Worm (Caenorhabditis elegans) whole organism, L4 larva: ENCODE data around the gene F21H12.3.
A peak's percentile ranks its signal among the peaks of the same experiment; 100 is the strongest.

ENCODE experiments used
- F44E2.7 ChIP-seq: fragments of 200-800 bp; sonication (Bioruptor generic); IDR thresholded peaks from 2 replicates; pipeline ENCODE4 v2.1.2; 2022; ENCODE audit warnings: missing genetic modification characterization, missing compliant biosample characterization
- F49E8.2 ChIP-seq: sonication (generic microtip); optimal IDR thresholded peaks from 2 replicates; lab custom pipeline; 2016; ENCODE audit warnings: missing compliant biosample characterization, mild to moderate bottlenecking, missing genetic modification characterization, borderline replicate concordance
- T20F7.1 ChIP-seq: fragments of 200-800 bp; sonication (Bioruptor generic); optimal IDR thresholded peaks from 2 replicates; lab custom pipeline; 2018; ENCODE audit warnings: mild to moderate bottlenecking, missing genetic modification characterization, missing compliant biosample characterization
- T26A8.4 ChIP-seq: fragments of 200-800 bp; sonication (Bioruptor generic); IDR thresholded peaks from 2 replicates; pipeline ENCODE4 v1.3.6; 2022; ENCODE audit warnings: missing genetic modification characterization, missing compliant biosample characterization
- Y105C5A.15 ChIP-seq: fragments of 200-800 bp; sonication (Bioruptor generic); IDR thresholded peaks from 2 replicates; pipeline ENCODE4 v1.3.6; 2022; ENCODE audit warnings: missing genetic modification characterization, missing compliant biosample characterization
- Y48G9A.11 ChIP-seq: fragments of 200-800 bp; sonication (Bioruptor generic); IDR thresholded peaks from 2 replicates; pipeline ENCODE4 v1.3.6; 2022; ENCODE audit warnings: missing genetic modification reagents, missing genetic modification characterization, missing compliant biosample characterization
- ZK546.5 ChIP-seq, 2 experiments: sonication (generic microtip); optimal IDR thresholded peaks; 2 replicates each; lab custom pipeline; 2017; ENCODE audit warnings: missing biosample characterization in 2 of 2, missing genetic modification characterization in 2 of 2
- aha-1 ChIP-seq: fragments of 150-350 bp; peaks from one replicate; lab custom pipeline; 2014; ENCODE audit warnings: missing biosample characterization, missing genetic modification characterization
- ceh-28 ChIP-seq: fragments of 150-350 bp; optimal IDR thresholded peaks from 2 replicates; lab custom pipeline; 2014; ENCODE audit warnings: missing biosample characterization, missing genetic modification reagents, missing genetic modification characterization
- ceh-32 ChIP-seq: sonication (generic microtip); optimal IDR thresholded peaks from 2 replicates; lab custom pipeline; 2016; ENCODE audit warnings: mild to moderate bottlenecking, missing genetic modification characterization, missing compliant biosample characterization; ENCODE audit not compliant: poor library complexity
- ceh-62 ChIP-seq: sonication (generic microtip); optimal IDR thresholded peaks from 2 replicates; lab custom pipeline; 2017; ENCODE audit warnings: missing biosample characterization, missing genetic modification characterization
- ceh-82 ChIP-seq: sonication (generic microtip); optimal IDR thresholded peaks from 2 replicates; lab custom pipeline; 2017; ENCODE audit warnings: missing biosample characterization, missing genetic modification characterization
- ctbp-1 ChIP-seq: fragments of 200-800 bp; sonication (Bioruptor generic); IDR thresholded peaks from 2 replicates; pipeline ENCODE4 v1.3.6; 2022; ENCODE audit warnings: missing genetic modification reagents, missing genetic modification characterization, missing compliant biosample characterization
- daf-12 ChIP-seq: fragments of 150-350 bp; optimal IDR thresholded peaks from 2 replicates; lab custom pipeline; 2014; ENCODE audit warnings: missing biosample characterization, missing genetic modification reagents, missing genetic modification characterization
- daf-16 ChIP-seq, 3 experiments: sonication (generic microtip); optimal IDR thresholded peaks; 2 replicates each; lab custom pipeline; 2016 to 2017; ENCODE audit warnings: missing genetic modification characterization in 3 of 3, missing genetic modification reagents in 3 of 3, mild to moderate bottlenecking in 2 of 3, missing compliant biosample characterization in 2 of 3, missing biosample characterization in 1 of 3, moderate library complexity in 1 of 3
- egl-43 ChIP-seq: fragments of 200-800 bp; sonication (Bioruptor generic); IDR thresholded peaks from 2 replicates; pipeline ENCODE4 v1.3.6; 2022; ENCODE audit warnings: missing genetic modification reagents, missing genetic modification characterization, missing compliant biosample characterization
- fkh-10 ChIP-seq: fragments of 150-350 bp; optimal IDR thresholded peaks from 2 replicates; lab custom pipeline; 2014; ENCODE audit warnings: missing biosample characterization, missing genetic modification reagents, missing genetic modification characterization
- fos-1 ChIP-seq: fragments of 150-350 bp; optimal IDR thresholded peaks from 2 replicates; lab custom pipeline; 2014; ENCODE audit warnings: missing biosample characterization, missing genetic modification characterization
- hif-1 ChIP-seq, 2 experiments: sonication (generic microtip); optimal IDR thresholded peaks; 2 replicates each; lab custom pipeline; 2016 to 2017; ENCODE audit warnings: missing compliant biosample characterization in 2 of 2, missing genetic modification characterization in 2 of 2, missing genetic modification reagents in 2 of 2, missing genotype in 2 of 2, mild to moderate bottlenecking in 1 of 2
- hlh-11 ChIP-seq: fragments of 200-800 bp; sonication (Bioruptor generic); optimal IDR thresholded peaks from 2 replicates; lab custom pipeline; 2018; ENCODE audit warnings: mild to moderate bottlenecking, missing genetic modification characterization, missing compliant biosample characterization
- hlh-30 ChIP-seq: sonication (generic microtip); optimal IDR thresholded peaks from 2 replicates; lab custom pipeline; 2017; ENCODE audit warnings: antibody characterized with exemption, mild to moderate bottlenecking, missing genetic modification characterization, missing compliant biosample characterization; ENCODE audit not compliant: insufficient read depth
- lin-1 ChIP-seq: fragments of 200-800 bp; sonication (Bioruptor generic); IDR thresholded peaks from 2 replicates; pipeline ENCODE4 v1.3.6; 2022; ENCODE audit warnings: missing genetic modification reagents, missing genetic modification characterization, missing compliant biosample characterization
- lin-38 ChIP-seq: fragments of 200-800 bp; sonication (Bioruptor generic); IDR thresholded peaks from 2 replicates; pipeline ENCODE4 v1.3.6; 2022; ENCODE audit warnings: missing genetic modification reagents, missing genetic modification characterization, missing compliant biosample characterization
- madf-5 ChIP-seq, 2 experiments: fragments of 200-800 bp; sonication (Bioruptor generic); IDR thresholded peaks; 2 replicates each; pipeline ENCODE4 v1.3.6; 2022; ENCODE audit warnings: missing compliant biosample characterization in 2 of 2, missing genetic modification characterization in 2 of 2
- madf-9 ChIP-seq: fragments of 200-800 bp; sonication (Bioruptor generic); conservative IDR thresholded peaks from 2 replicates; pipeline ENCODE4 v1.3.6; 2022; ENCODE audit warnings: missing genetic modification reagents, missing genetic modification characterization, missing compliant biosample characterization
- mep-1 ChIP-seq: fragments of 150-350 bp; sonication (generic microtip); optimal IDR thresholded peaks from 3 replicates; lab custom pipeline; 2014; ENCODE audit warnings: missing biosample characterization, missing genetic modification characterization
- mes-2 ChIP-seq: sonication (generic microtip); optimal IDR thresholded peaks from 2 replicates; lab custom pipeline; 2016; ENCODE audit warnings: missing genotype, mild to moderate bottlenecking, missing genetic modification characterization, missing compliant biosample characterization; ENCODE audit not compliant: poor library complexity, severe bottlenecking
- nhr-102 ChIP-seq: sonication (generic microtip); optimal IDR thresholded peaks from 2 replicates; lab custom pipeline; 2016; ENCODE audit warnings: mild to moderate bottlenecking, missing genetic modification characterization, moderate library complexity, missing compliant biosample characterization
- nhr-11 ChIP-seq: fragments of 150-350 bp; optimal IDR thresholded peaks from 2 replicates; lab custom pipeline; 2014; ENCODE audit warnings: missing biosample characterization, missing genetic modification characterization
- nhr-237 ChIP-seq: sonication (generic microtip); optimal IDR thresholded peaks from 2 replicates; lab custom pipeline; 2017; ENCODE audit warnings: missing biosample characterization, missing genetic modification characterization
- nhr-42 ChIP-seq: fragments of 200-800 bp; sonication (Bioruptor generic); IDR thresholded peaks from 2 replicates; pipeline ENCODE4 v1.3.6; 2022; ENCODE audit warnings: missing genetic modification characterization, missing compliant biosample characterization
- nhr-48 ChIP-seq: sonication (generic microtip); optimal IDR thresholded peaks from 2 replicates; lab custom pipeline; 2016; ENCODE audit warnings: mild to moderate bottlenecking, missing genetic modification characterization, missing compliant biosample characterization
- nhr-6 ChIP-seq: fragments of 150-350 bp; optimal IDR thresholded peaks from 2 replicates; lab custom pipeline; 2014; ENCODE audit warnings: missing biosample characterization, missing genetic modification characterization
- php-3 ChIP-seq: fragments of 200-800 bp; sonication (Bioruptor generic); IDR thresholded peaks from 2 replicates; pipeline ENCODE4 v1.3.6; 2022; ENCODE audit warnings: missing genetic modification reagents, missing genetic modification characterization, missing compliant biosample characterization
- saeg-2 ChIP-seq: fragments of 200-800 bp; sonication (Bioruptor generic); IDR thresholded peaks from 2 replicates; pipeline ENCODE4 v1.3.6; 2022; ENCODE audit warnings: missing genetic modification reagents, missing genetic modification characterization, missing compliant biosample characterization
- sdz-12 ChIP-seq: fragments of 200-800 bp; sonication (Bioruptor generic); optimal IDR thresholded peaks from 2 replicates; lab custom pipeline; 2018; ENCODE audit warnings: mild to moderate bottlenecking, missing genetic modification characterization, missing compliant biosample characterization
- snpc-4 ChIP-seq: fragments of 150-350 bp; optimal IDR thresholded peaks from 2 replicates; lab custom pipeline; 2014; ENCODE audit warnings: missing biosample characterization, missing genetic modification characterization
- spr-3 ChIP-seq: fragments of 200-800 bp; sonication (Bioruptor generic); optimal IDR thresholded peaks from 2 replicates; lab custom pipeline; 2018; ENCODE audit warnings: mild to moderate bottlenecking, missing genetic modification characterization, missing compliant biosample characterization
- unc-130 ChIP-seq: sonication (generic microtip); optimal IDR thresholded peaks from 2 replicates; lab custom pipeline; 2016; ENCODE audit warnings: missing genetic modification reagents, missing genetic modification characterization, missing compliant biosample characterization
- unc-39 ChIP-seq: sonication (generic microtip); optimal IDR thresholded peaks from 2 replicates; lab custom pipeline; 2017; ENCODE audit warnings: missing biosample characterization, missing genetic modification characterization
- vab-7 ChIP-seq: fragments of 200-800 bp; sonication (Bioruptor generic); IDR thresholded peaks from 2 replicates; pipeline ENCODE4 v1.3.6; 2022; ENCODE audit warnings: missing genetic modification reagents, missing genetic modification characterization, missing compliant biosample characterization
- zip-2 ChIP-seq: fragments of 150-350 bp; optimal IDR thresholded peaks from 2 replicates; lab custom pipeline; 2014; ENCODE audit warnings: missing biosample characterization, missing genetic modification characterization
- ztf-7 ChIP-seq: fragments of 150-350 bp; optimal IDR thresholded peaks from 2 replicates; lab custom pipeline; 2014; ENCODE audit warnings: missing biosample characterization, missing genetic modification characterization

Gene F21H12.3

DNA sequence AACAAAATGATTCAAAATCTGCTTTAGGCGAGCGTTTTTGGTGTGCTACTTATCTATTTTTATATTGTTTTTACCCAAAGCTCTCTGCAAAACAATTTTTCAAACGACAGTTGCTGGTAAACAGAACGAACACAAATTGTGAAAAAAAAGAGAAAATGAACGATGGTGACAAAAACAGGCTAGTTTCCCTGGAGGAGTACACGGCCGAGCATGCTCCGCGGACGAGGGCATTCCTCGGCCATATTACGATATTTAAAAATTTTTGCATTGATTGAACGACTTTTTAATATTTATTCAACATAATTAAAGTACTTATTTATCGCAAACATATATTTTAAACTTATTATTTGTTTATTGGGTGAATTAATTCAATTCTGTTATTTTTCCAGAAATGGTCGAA is 14.7 kb downstream of the F21H12.3 start, which contains the start of the genes tpp-2 and rbbp-5 (continued):
- peak in 1 of 2 experiments; percentile 61 for TF ChIP-seq daf-16 (GFP tag; optimal IDR thresholded peaks at IDR 0.05; lab: Kevin White, UChicago)
- TF ChIP-seq daf-16 (tag; optimal IDR thresholded peaks at IDR 0.05; lab: Kevin White, UChicago), result peak; percentile 79
- no peak for TF ChIP-seq nhr-6 (tag; lab: Kevin White, UChicago)
- TF ChIP-seq unc-130 (GFP tag; lab: Kevin White, UChicago), result peak; percentile 88
- TF ChIP-seq ctbp-1 (GFP tag; lab: Robert Waterston, UW), result no peak
- no peak for TF ChIP-seq spr-3 (GFP tag; lab: Kevin White, UChicago)
- TF ChIP-seq nhr-11, result no peak
- no peak for TF ChIP-seq nhr-48 (tag; lab: Kevin White, UChicago)
- no peak for TF ChIP-seq ztf-7 (tag; lab: Kevin White, UChicago)
- TF ChIP-seq hlh-11, result no peak
- peak; percentile 3 for TF ChIP-seq F49E8.2
- no peak for TF ChIP-seq ZK546.5 (tag; optimal IDR thresholded peaks at IDR 0.05; lab: Kevin White, UChicago)
- no peak for TF ChIP-seq daf-12 (tag; lab: Kevin White, UChicago)
- TF ChIP-seq madf-5 (GFP tag; IDR thresholded peaks at IDR 0.05; lab: Robert Waterston, UW), result no peak
- no peak for TF ChIP-seq egl-43 (GFP tag; lab: Robert Waterston, UW)
- TF ChIP-seq mes-2 (tag; lab: Kevin White, UChicago), result peak; percentile 97
- peak; percentile 61; the same call in 1 of the 2 replicates for TF ChIP-seq madf-9
- no peak for TF ChIP-seq snpc-4 (tag; lab: Kevin White, UChicago)
- no peak for TF ChIP-seq unc-39
- TF ChIP-seq nhr-42, result no peak
- no peak for TF ChIP-seq T20F7.1
- no peak for TF ChIP-seq zip-2 (tag; lab: Kevin White, UChicago)
- TF ChIP-seq nhr-237 (tag; lab: Kevin White, UChicago), result no peak
- TF ChIP-seq vab-7, result no peak
- TF ChIP-seq ceh-32 (tag; lab: Kevin White, UChicago), result no peak
- TF ChIP-seq fkh-10 (GFP tag; lab: Kevin White, UChicago), result no peak
- TF ChIP-seq T26A8.4 (GFP tag; lab: Robert Waterston, UW), result no peak
- TF ChIP-seq ceh-28 (tag; lab: Kevin White, UChicago), result no peak
- peak; percentile 30; the same call in 1 of the 2 replicates for TF ChIP-seq Y48G9A.11 (GFP tag; lab: Robert Waterston, UW)
- no peak for TF ChIP-seq mep-1 (tag; lab: Kevin White, UChicago)
- TF ChIP-seq Y105C5A.15, result no peak
- TF ChIP-seq php-3 (GFP tag; lab: Robert Waterston, UW), result no peak
- TF ChIP-seq aha-1 (tag; lab: Kevin White, UChicago), result peak; percentile 89
- TF ChIP-seq saeg-2 (GFP tag; lab: Robert Waterston, UW), result no peak
- TF ChIP-seq ceh-82 (tag; lab: Kevin White, UChicago), result no peak
- TF ChIP-seq F44E2.7 (GFP tag; lab: Robert Waterston, UW), result no peak
- no peak for TF ChIP-seq fos-1 (tag; lab: Kevin White, UChicago)

DNA sequence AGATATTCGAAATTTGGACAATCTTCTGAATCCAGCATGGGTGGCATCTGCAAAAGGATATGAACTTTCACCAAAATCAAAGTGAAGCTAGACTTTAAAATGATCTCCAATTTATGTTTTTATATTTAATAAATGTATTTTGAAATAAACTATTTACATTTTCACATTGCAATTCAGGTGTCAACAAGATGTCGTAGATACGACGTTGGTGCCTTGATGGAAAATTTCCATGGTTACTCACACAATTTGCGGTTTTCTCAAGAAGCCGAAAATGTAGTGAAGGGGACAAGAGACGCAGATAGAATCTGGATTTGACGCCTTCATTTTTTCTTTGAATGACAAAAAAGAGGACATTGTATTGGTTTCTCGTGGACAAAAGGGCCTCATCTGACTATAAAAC is 16.8 kb downstream of the F21H12.3 start, which contains the start of gene rgs-3:
Gene rgs-3 (plus strand): TSS at position 301 of the 400 bp plus-strand sequence.
- no peak for TF ChIP-seq hlh-30 (tag; lab: Kevin White, UChicago)
- TF ChIP-seq lin-1 (GFP tag; lab: Robert Waterston, UW), result no peak
- TF ChIP-seq nhr-102, result no peak
- no peak for TF ChIP-seq ceh-82 (tag; lab: Kevin White, UChicago)
- TF ChIP-seq unc-39, result no peak
- no peak for TF ChIP-seq F44E2.7 (GFP tag; lab: Robert Waterston, UW)
- no peak for TF ChIP-seq sdz-12 (GFP tag; lab: Kevin White, UChicago)
- no peak for TF ChIP-seq lin-38
- no peak for TF ChIP-seq nhr-48 (tag; lab: Kevin White, UChicago)
- TF ChIP-seq ceh-62 (tag; lab: Kevin White, UChicago), result no peak
- no peak for TF ChIP-seq hif-1 (tag; optimal IDR thresholded peaks at IDR 0.05; lab: Kevin White, UChicago)
- no peak for TF ChIP-seq egl-43 (GFP tag; lab: Robert Waterston, UW)
